Worm (Caenorhabditis elegans): ENCODE measurements around the gene rgs-5.

Gene rgs-5

ce11 chrIII:5691826-5692225, 6.5 kb upstream of the rgs-5 start:
- no peak for TF ChIP-seq lsy-2 (tag; optimal IDR thresholded peaks at IDR 0.05)
- TF ChIP-seq sem-4 (tag; optimal IDR thresholded peaks at IDR 0.05), result no peak
- no peak for TF ChIP-seq Y55F3AM.14 (GFP tag; optimal IDR thresholded peaks at IDR 0.05)
- TF ChIP-seq ztf-11 (tag; optimal IDR thresholded peaks at IDR 0.05), result no peak

DNA sequence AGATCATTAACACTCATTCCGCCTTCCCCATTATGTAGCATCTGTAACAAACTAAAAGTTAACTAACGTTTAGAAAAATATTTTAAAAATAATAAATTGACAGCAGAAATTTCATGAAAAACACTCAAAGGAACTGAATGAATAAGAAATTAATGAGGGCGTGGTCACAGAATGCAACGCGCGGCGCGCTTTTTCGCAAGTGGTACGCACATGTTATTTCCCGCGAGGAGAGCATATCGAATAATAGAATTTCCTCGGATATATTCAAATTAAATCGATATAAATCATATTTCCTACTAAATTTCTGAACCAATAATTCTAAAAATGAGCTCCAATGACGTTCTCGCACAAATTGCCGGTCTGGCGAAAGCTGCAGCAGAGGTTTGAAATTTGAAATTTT, 5.7 kb upstream of the rgs-5 start, which contains the start of the genes abi-1 and arle-14:
Gene abi-1 (minus strand): TSS at position 51 of the 400 bp plus-strand sequence.
Gene arle-14 (plus strand): TSS at position 217 of the 400 bp plus-strand sequence.
- peak; percentile 59 for TF ChIP-seq unc-55 (GFP tag; optimal IDR thresholded peaks at IDR 0.05)
- TF ChIP-seq unc-62 (GFP tag; optimal IDR thresholded peaks at IDR 0.05), result no peak
- TF ChIP-seq C34F6.9 (tag; optimal IDR thresholded peaks at IDR 0.05), result peak; percentile 27
- TF ChIP-seq lsy-2 (tag; optimal IDR thresholded peaks at IDR 0.05), result peak in 1 of 2 experiments; percentile 30
- peak; percentile 14 for TF ChIP-seq lin-11 (tag; optimal IDR thresholded peaks at IDR 0.05)
- TF ChIP-seq nhr-129 (tag; optimal IDR thresholded peaks at IDR 0.05), result peak; percentile 6
- no peak for TF ChIP-seq sma-3 (GFP tag; optimal IDR thresholded peaks at IDR 0.05)
- no peak for TF ChIP-seq ama-1 (optimal IDR thresholded peaks at IDR 0.05)

DNA sequence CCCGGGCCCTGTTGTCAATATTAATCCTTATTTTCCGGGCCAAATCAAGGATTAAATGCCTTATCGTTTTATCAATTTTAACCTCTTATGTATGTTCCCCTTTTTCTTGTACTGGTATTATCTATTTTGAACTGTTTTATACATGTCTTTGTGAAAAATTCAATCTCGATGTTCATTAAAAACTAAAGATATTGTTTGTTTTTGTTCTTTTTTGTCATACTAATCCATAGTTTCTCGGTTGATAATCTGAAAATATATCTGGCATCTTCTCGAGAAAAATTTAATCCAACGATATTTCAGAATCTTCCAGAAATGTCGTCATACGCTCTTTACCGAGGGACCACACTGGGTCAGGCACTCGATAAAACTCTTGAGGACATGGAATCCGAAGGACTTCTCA, 4.6 kb upstream of the rgs-5 start, which contains the start of gene B0336.13:
Gene B0336.13 (plus strand): TSS at position 301 of the 400 bp plus-strand sequence.
- TF ChIP-seq nhr-11 (tag; optimal IDR thresholded peaks at IDR 0.05) (no peak), crh-2 (tag; optimal IDR thresholded peaks at IDR 0.05) (no peak), R02D3.7 (tag; optimal IDR thresholded peaks at IDR 0.05) (no peak)

DNA sequence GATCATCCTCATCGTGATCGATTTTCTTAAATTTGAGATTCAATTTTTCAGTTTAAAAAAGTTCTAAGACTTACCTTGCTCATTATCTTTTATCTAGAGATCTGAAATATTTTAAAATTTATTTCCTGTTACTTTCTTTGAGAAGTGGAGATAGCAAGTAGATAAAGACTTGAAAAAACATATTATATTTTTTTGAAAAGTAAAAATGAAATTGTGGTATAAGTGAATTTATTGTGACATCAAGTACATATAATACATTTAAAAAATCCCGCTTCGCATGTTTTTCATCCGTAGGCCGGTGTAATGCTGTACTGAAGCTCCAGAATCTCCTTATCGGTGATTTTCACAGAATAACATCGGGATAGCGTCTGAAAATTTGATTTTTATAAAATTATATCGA, 1.1 kb upstream of the rgs-5 start, which contains the start of gene B0336.7:
Gene B0336.7 (minus strand): TSS at position 101 of the 400 bp plus-strand sequence.
- TF ChIP-seq lin-39 (tag; optimal IDR thresholded peaks at IDR 0.05) (no peak), mab-5 (tag; optimal IDR thresholded peaks at IDR 0.05) (no peak), aly-2 (tag; optimal IDR thresholded peaks at IDR 0.05) (no peak), gmeb-1 (tag; optimal IDR thresholded peaks at IDR 0.05) (no peak), nhr-129 (tag; optimal IDR thresholded peaks at IDR 0.05) (no peak), ceh-16 (tag; optimal IDR thresholded peaks at IDR 0.05) (no peak)

DNA sequence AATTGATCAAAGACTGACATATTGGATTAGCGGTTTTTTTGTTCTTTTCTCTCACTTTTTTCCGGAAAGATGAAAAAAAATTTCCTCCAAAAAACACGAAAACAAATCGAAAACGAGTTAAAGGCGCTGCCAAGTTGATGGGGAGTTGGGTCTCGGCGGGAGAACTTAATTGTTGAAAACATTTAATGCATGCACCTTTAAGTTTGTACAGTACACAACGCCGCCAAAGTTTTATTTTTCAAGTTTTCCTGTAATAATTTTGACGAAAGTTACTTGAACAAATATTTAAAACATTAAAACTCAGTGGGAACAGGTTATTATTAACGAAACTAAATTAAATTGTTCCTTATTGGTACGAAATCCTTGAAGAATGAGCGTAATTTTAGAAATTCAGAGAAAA, 3.1 kb downstream of the rgs-5 start:
- TF ChIP-seq C34F6.9 (tag; optimal IDR thresholded peaks at IDR 0.05) (no peak), F13H6.1 (tag; optimal IDR thresholded peaks at IDR 0.05) (no peak), lin-39 (tag; optimal IDR thresholded peaks at IDR 0.05) (no peak), ztf-4 (tag; optimal IDR thresholded peaks at IDR 0.05) (no peak), sma-3 (GFP tag; optimal IDR thresholded peaks at IDR 0.05) (no peak), snpc-4 (tag; optimal IDR thresholded peaks at IDR 0.05) (no peak)

DNA sequence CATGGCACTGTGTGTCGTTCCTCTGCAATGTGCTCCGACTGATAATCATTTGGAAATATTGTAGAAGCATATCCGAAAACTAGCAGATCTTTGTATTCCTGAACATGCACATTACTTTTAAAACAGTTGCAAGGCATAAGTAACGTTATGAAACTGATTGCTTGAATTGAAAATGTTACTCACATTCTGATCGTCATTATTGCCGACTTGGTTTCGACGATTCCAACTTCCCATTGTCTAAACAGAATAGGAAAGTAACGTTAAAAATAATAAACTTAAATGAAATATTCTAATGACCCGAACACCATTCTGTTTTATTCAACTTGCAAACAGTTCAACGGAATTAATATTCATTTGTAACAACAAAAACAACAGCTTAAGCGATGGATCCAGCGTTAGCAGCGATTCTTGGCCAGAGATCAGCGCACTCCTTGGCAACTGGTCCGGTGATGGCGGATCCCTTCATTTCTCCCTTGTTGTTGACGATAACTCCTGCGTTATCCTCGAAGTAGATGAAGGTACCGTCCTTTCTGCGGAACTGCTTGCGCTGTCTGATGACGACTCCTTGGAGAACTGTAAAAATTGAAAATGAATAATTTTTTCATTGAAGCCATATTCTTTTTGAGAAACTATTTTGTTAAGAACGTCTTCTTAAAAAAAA, 7.0 kb downstream of the rgs-5 start, which contains the start of gene swp-1:
Gene swp-1 (minus strand): TSS at position 298 of the 661 bp plus-strand sequence.
- TF ChIP-seq skn-1 (tag; optimal IDR thresholded peaks at IDR 0.05), result no peak
- TF ChIP-seq nhr-11 (tag; optimal IDR thresholded peaks at IDR 0.05), result no peak
- no peak for TF ChIP-seq mdl-1 (tag; optimal IDR thresholded peaks at IDR 0.05)
- TF ChIP-seq elt-3 (tag; optimal IDR thresholded peaks at IDR 0.05), result no peak
- TF ChIP-seq unc-55 (GFP tag; optimal IDR thresholded peaks at IDR 0.05), result no peak
- TF ChIP-seq alr-1 (tag; optimal IDR thresholded peaks at IDR 0.05), result no peak
- no peak for TF ChIP-seq lin-39 (tag; optimal IDR thresholded peaks at IDR 0.05)
- no peak for TF ChIP-seq ZK546.5 (tag; optimal IDR thresholded peaks at IDR 0.05)
- no peak for TF ChIP-seq lin-13 (GFP tag; optimal IDR thresholded peaks at IDR 0.05)
- TF ChIP-seq aly-2 (tag; optimal IDR thresholded peaks at IDR 0.05), result no peak
- TF ChIP-seq elt-1 (tag; optimal IDR thresholded peaks at IDR 0.05), result no peak
- TF ChIP-seq ceh-16 (tag; optimal IDR thresholded peaks at IDR 0.05), result no peak

ce11 chrIII:5706077-5706627, 7.8 kb downstream of the rgs-5 start, which contains the start of gene rpl-23:
TSS of gene rpl-23 (minus strand) at chrIII:5706127.
- TF ChIP-seq lin-11 (tag; optimal IDR thresholded peaks at IDR 0.05) (peak; percentile 92), peb-1 (tag; optimal IDR thresholded peaks at IDR 0.05) (no peak), nhr-23 (tag; optimal IDR thresholded peaks at IDR 0.05) (no peak), elt-1 (tag; optimal IDR thresholded peaks at IDR 0.05) (no peak), nhr-237 (tag; optimal IDR thresholded peaks at IDR 0.05) (no peak), unc-62 (GFP tag; optimal IDR thresholded peaks at IDR 0.05) (no peak), nhr-21 (tag; optimal IDR thresholded peaks at IDR 0.05) (peak; percentile 89), crh-2 (tag; optimal IDR thresholded peaks at IDR 0.05) (peak; percentile 97), nhr-129 (tag; optimal IDR thresholded peaks at IDR 0.05) (peak; percentile 98), unc-39 (tag; optimal IDR thresholded peaks at IDR 0.05) (no peak), nhr-6 (tag; optimal IDR thresholded peaks at IDR 0.05) (peak; percentile 92), blmp-1 (tag; optimal IDR thresholded peaks at IDR 0.05; ENCODE audit: insufficient read depth) (peak; percentile 80), R02D3.7 (tag; optimal IDR thresholded peaks at IDR 0.05) (peak; percentile 96), sma-3 (GFP tag; optimal IDR thresholded peaks at IDR 0.05) (peak; percentile 88), Y55F3AM.14 (GFP tag; optimal IDR thresholded peaks at IDR 0.05) (no peak), lin-13 (GFP tag; optimal IDR thresholded peaks at IDR 0.05) (peak; percentile 96), zag-1 (tag; optimal IDR thresholded peaks at IDR 0.05) (peak; percentile 84), gmeb-1 (tag; optimal IDR thresholded peaks at IDR 0.05) (peak; percentile 91), nhr-77 (tag; optimal IDR thresholded peaks at IDR 0.05) (peak; percentile 25), mab-5 (tag; optimal IDR thresholded peaks at IDR 0.05) (peak; percentile 85), sem-4 (tag; optimal IDR thresholded peaks at IDR 0.05) (peak; percentile 84)

Measured in whole organism, L2 larva.